Fruit fly (Drosophila melanogaster): ENCODE measurements around the gene Grl62a.

- TF ChIP-seq CG8478 (optimal IDR thresholded peaks at IDR 0.05) (no peak), EcR (GFP tag; optimal IDR thresholded peaks at IDR 0.05) (no peak), Dll (optimal IDR thresholded peaks at IDR 0.05) (no peak)
Measured at dm6 chr3L:2023291-2023690, 1.5 kb upstream of the Grl62a start, which contains the start of gene Grl62b.
